Fruit fly (Drosophila melanogaster) whole organism, embryonic: ENCODE data around the gene CG32369.

Experiments
- CG1024 ChIP-seq: fragments of 200-800 bp; sonication (Bioruptor generic); IDR thresholded peaks from 2 replicates; pipeline ENCODE4 v1.3.6; 2022; ENCODE audit warnings: missing biosample characterization, missing genetic modification characterization
- CG10321 ChIP-seq: fragments of 200-800 bp; sonication (Bioruptor generic); IDR thresholded peaks from 2 replicates; pipeline ENCODE4 v1.3.6; 2022; ENCODE audit warnings: missing biosample characterization, missing genetic modification characterization
- CG10366 ChIP-seq: fragments of 200-800 bp; sonication (Bioruptor generic); IDR thresholded peaks from 2 replicates; pipeline ENCODE4 v1.3.6; 2022; ENCODE audit warnings: missing biosample characterization, missing genetic modification characterization
- CG12219 ChIP-seq: fragments of 200-800 bp; sonication (Bioruptor generic); optimal IDR thresholded peaks from 3 replicates; lab custom pipeline; 2018; ENCODE audit warnings: missing biosample characterization, mild to moderate bottlenecking, missing genetic modification characterization
- CG12769 ChIP-seq: fragments of 200-800 bp; sonication (Bioruptor generic); optimal IDR thresholded peaks from 2 replicates; lab custom pipeline; 2019; ENCODE audit warnings: missing biosample characterization, mild to moderate bottlenecking, missing genetic modification characterization, moderate library complexity
- CG13123 ChIP-seq: fragments of 200-800 bp; sonication (Bioruptor generic); optimal IDR thresholded peaks from 2 replicates; lab custom pipeline; 2016; ENCODE audit warnings: missing biosample characterization, missing genetic modification characterization
- CG17186 ChIP-seq: fragments of 200-800 bp; sonication (Bioruptor generic); optimal IDR thresholded peaks from 3 replicates; lab custom pipeline; 2017; ENCODE audit warnings: missing biosample characterization, missing genetic modification reagents, missing genetic modification characterization
- CG17802 ChIP-seq: fragments of 200-800 bp; sonication (Bioruptor generic); optimal IDR thresholded peaks from 2 replicates; lab custom pipeline; 2018; ENCODE audit warnings: missing biosample characterization, mild to moderate bottlenecking, missing genetic modification characterization, moderate library complexity
- CG2678 ChIP-seq: fragments of 200-800 bp; sonication (Bioruptor generic); optimal IDR thresholded peaks from 3 replicates; lab custom pipeline; 2019; ENCODE audit warnings: missing biosample characterization, mild to moderate bottlenecking, missing genetic modification characterization, moderate library complexity
- CG31388 ChIP-seq: fragments of 200-800 bp; sonication (Bioruptor generic); optimal IDR thresholded peaks from 2 replicates; lab custom pipeline; 2016; ENCODE audit warnings: missing biosample characterization, missing genetic modification characterization
- CG32772 ChIP-seq: fragments of 200-800 bp; sonication (Bioruptor generic); IDR thresholded peaks from 2 replicates; pipeline ENCODE4 v1.3.6; 2022; ENCODE audit warnings: missing biosample characterization, missing genetic modification characterization
- CG3281 ChIP-seq: fragments of 200-800 bp; sonication (Bioruptor generic); optimal IDR thresholded peaks from 3 replicates; lab custom pipeline; 2017; ENCODE audit warnings: missing biosample characterization, mild to moderate bottlenecking, missing genetic modification characterization
- CG34376 ChIP-seq: fragments of 200-800 bp; sonication (Bioruptor generic); optimal IDR thresholded peaks from 2 replicates; lab custom pipeline; 2018; ENCODE audit warnings: missing biosample characterization, mild to moderate bottlenecking, missing genetic modification characterization
- CG4617 ChIP-seq: fragments of 200-800 bp; sonication (Bioruptor generic); optimal IDR thresholded peaks from 3 replicates; lab custom pipeline; 2016; ENCODE audit warnings: missing biosample characterization, missing genetic modification characterization, borderline replicate concordance
- CG6765 ChIP-seq: fragments of 200-800 bp; sonication (Bioruptor generic); optimal IDR thresholded peaks from 3 replicates; lab custom pipeline; 2017; ENCODE audit warnings: missing biosample characterization, mild to moderate bottlenecking, missing genetic modification characterization
- CG7987 ChIP-seq: fragments of 200-800 bp; sonication (Bioruptor generic); optimal IDR thresholded peaks from 2 replicates; lab custom pipeline; 2018; ENCODE audit warnings: missing biosample characterization, mild to moderate bottlenecking, missing genetic modification characterization, moderate library complexity
- CG8359 ChIP-seq: fragments of 200-800 bp; sonication (Bioruptor generic); optimal IDR thresholded peaks from 2 replicates; lab custom pipeline; 2017; ENCODE audit warnings: missing biosample characterization, mild to moderate bottlenecking, missing genetic modification characterization, borderline replicate concordance
- CG9797 ChIP-seq: fragments of 200-800 bp; sonication (Bioruptor generic); optimal IDR thresholded peaks from 3 replicates; lab custom pipeline; 2018; ENCODE audit warnings: missing biosample characterization, mild to moderate bottlenecking, missing genetic modification characterization
- D ChIP-seq, 2 experiments: fragments of 200-800 bp in 1 of 2; fragments of >200 bp in 1 of 2; sonication (Bioruptor generic) in 1 of 2; optimal IDR thresholded peaks; 2 replicates in 1 of 2; 3 replicates in 1 of 2; lab custom pipeline; 2017; ENCODE audit warnings: mild to moderate bottlenecking in 1 of 2, missing biosample characterization in 1 of 2, missing genetic modification characterization in 1 of 2, missing genetic modification reagents in 1 of 2
- Doc3 ChIP-seq: fragments of 200-800 bp; sonication (Bioruptor generic); IDR thresholded peaks from 3 replicates; pipeline ENCODE4 v1.3.6; 2022; ENCODE audit warnings: missing biosample characterization, missing genetic modification characterization; ENCODE audit not compliant: partially characterized antibody
- ERR ChIP-seq: fragments of 200-800 bp; sonication (Bioruptor generic); optimal IDR thresholded peaks from 2 replicates; lab custom pipeline; 2016; ENCODE audit warnings: missing biosample characterization, missing genetic modification characterization
- Ets65A ChIP-seq: fragments of 200-800 bp; sonication (Bioruptor generic); peaks from one replicate; lab custom pipeline; 2016; ENCODE audit warnings: missing biosample characterization, missing genetic modification characterization
- Fer1 ChIP-seq: fragments of 200-800 bp; sonication (Bioruptor generic); optimal IDR thresholded peaks from 2 replicates; lab custom pipeline; 2017; ENCODE audit warnings: missing biosample characterization, mild to moderate bottlenecking, missing genetic modification characterization
- HLHmδ ChIP-seq: fragments of 200-800 bp; sonication (Bioruptor generic); optimal IDR thresholded peaks from 2 replicates; lab custom pipeline; 2018; ENCODE audit warnings: missing biosample characterization, mild to moderate bottlenecking, missing genetic modification characterization, moderate library complexity
- Lpt ChIP-seq: fragments of >200 bp; optimal IDR thresholded peaks from 2 replicates; lab custom pipeline; 2018; ENCODE audit warnings: missing biosample characterization, missing genetic modification characterization
- MESR4 ChIP-seq: fragments of 200-800 bp; sonication (Bioruptor generic); optimal IDR thresholded peaks from 2 replicates; lab custom pipeline; 2018; ENCODE audit warnings: missing biosample characterization, mild to moderate bottlenecking, missing genetic modification characterization, moderate library complexity
- Neu2 ChIP-seq: fragments of 200-800 bp; sonication (Bioruptor generic); optimal IDR thresholded peaks from 3 replicates; lab custom pipeline; 2016; ENCODE audit warnings: missing biosample characterization, missing genetic modification characterization, borderline replicate concordance
- Nf-YA ChIP-seq: fragments of 200-800 bp; sonication (Bioruptor generic); IDR thresholded peaks from 2 replicates; pipeline ENCODE4 v1.3.6; 2022; ENCODE audit warnings: missing biosample characterization, missing genetic modification characterization
- Oaz ChIP-seq: fragments of 200-800 bp; sonication (Bioruptor generic); IDR thresholded peaks from 2 replicates; pipeline ENCODE4 v1.3.6; 2022; ENCODE audit warnings: missing biosample characterization, missing genetic modification characterization
- Scr ChIP-seq: fragments of 200-800 bp; sonication (Bioruptor generic); IDR thresholded peaks from 2 replicates; pipeline ENCODE4 v1.3.6; 2022; ENCODE audit warnings: missing biosample characterization, missing genetic modification characterization; ENCODE audit not compliant: partially characterized antibody
- Sin3A ChIP-seq: fragments of >200 bp; optimal IDR thresholded peaks from 2 replicates; lab custom pipeline; 2018
- al ChIP-seq: fragments of 200-800 bp; sonication (Bioruptor generic); IDR thresholded peaks from 2 replicates; pipeline ENCODE4 v1.3.6; 2022; ENCODE audit warnings: missing biosample characterization, missing genetic modification characterization
- ash1 ChIP-seq: fragments of 200-800 bp; sonication (Bioruptor generic); optimal IDR thresholded peaks from 2 replicates; lab custom pipeline; 2018; ENCODE audit warnings: missing biosample characterization, mild to moderate bottlenecking, missing genetic modification characterization
- bab2 ChIP-seq: fragments of 200-800 bp; sonication (Bioruptor generic); optimal IDR thresholded peaks from 2 replicates; lab custom pipeline; 2016; ENCODE audit warnings: missing biosample characterization, missing genetic modification characterization
- br ChIP-seq: fragments of >200 bp; optimal IDR thresholded peaks from 2 replicates; lab custom pipeline; 2017
- chinmo ChIP-seq: fragments of 200-800 bp; sonication (Bioruptor generic); IDR thresholded peaks from 4 replicates; pipeline ENCODE4 v1.3.6; 2022; ENCODE audit warnings: missing biosample characterization, missing genetic modification characterization; ENCODE audit not compliant: partially characterized antibody
- chm ChIP-seq: fragments of 200-800 bp; sonication (Bioruptor generic); IDR thresholded peaks from 2 replicates; pipeline ENCODE4 v1.3.6; 2022; ENCODE audit warnings: missing biosample characterization, missing genetic modification characterization
- dpn ChIP-seq, 2 experiments: fragments of 200-800 bp; sonication (Bioruptor generic); optimal IDR thresholded peaks; 3 replicates each; lab custom pipeline; 2016; ENCODE audit warnings: missing biosample characterization in 2 of 2, missing genetic modification characterization in 2 of 2
- en ChIP-seq: fragments of 200-800 bp; sonication (Bioruptor generic); optimal IDR thresholded peaks from 2 replicates; lab custom pipeline; 2016; ENCODE audit warnings: missing biosample characterization, missing genetic modification characterization
- grau ChIP-seq: fragments of 200-800 bp; optimal IDR thresholded peaks from 3 replicates; lab custom pipeline; 2019; ENCODE audit warnings: missing biosample characterization, mild to moderate bottlenecking, missing genetic modification characterization, moderate library complexity
- grn ChIP-seq: fragments of 200-800 bp; sonication (Bioruptor generic); optimal IDR thresholded peaks from 3 replicates; lab custom pipeline; 2017; ENCODE audit warnings: missing biosample characterization, missing genetic modification characterization
- kah ChIP-seq: fragments of 200-800 bp; sonication (Bioruptor generic); optimal IDR thresholded peaks from 2 replicates; lab custom pipeline; 2018; ENCODE audit warnings: missing biosample characterization, mild to moderate bottlenecking, missing genetic modification characterization
- luna ChIP-seq: fragments of 200-800 bp; sonication (Bioruptor generic); optimal IDR thresholded peaks from 2 replicates; lab custom pipeline; 2016; ENCODE audit warnings: missing biosample characterization, missing genetic modification characterization
- maf-S ChIP-seq: fragments of 200-800 bp; sonication (Bioruptor generic); optimal IDR thresholded peaks from 2 replicates; lab custom pipeline; 2016; ENCODE audit warnings: missing biosample characterization, missing genetic modification characterization
- nerfin-1 ChIP-seq: fragments of 200-800 bp; sonication (Bioruptor generic); optimal IDR thresholded peaks from 3 replicates; lab custom pipeline; 2019; ENCODE audit warnings: missing biosample characterization, mild to moderate bottlenecking, missing genetic modification characterization, moderate library complexity
- nmo ChIP-seq: fragments of 200-800 bp; sonication (Bioruptor generic); optimal IDR thresholded peaks from 2 replicates; lab custom pipeline; 2018; ENCODE audit warnings: missing biosample characterization, mild to moderate bottlenecking, missing genetic modification characterization, moderate library complexity
- scrt ChIP-seq: fragments of 200-800 bp; sonication (Bioruptor generic); optimal IDR thresholded peaks from 2 replicates; lab custom pipeline; 2018; ENCODE audit warnings: missing biosample characterization, mild to moderate bottlenecking, missing genetic modification characterization, moderate library complexity
- shn ChIP-seq: fragments of 200-800 bp; sonication (Bioruptor generic); optimal IDR thresholded peaks from 3 replicates; lab custom pipeline; 2016; ENCODE audit warnings: missing biosample characterization, missing genetic modification characterization
- sob ChIP-seq: fragments of 200-800 bp; sonication (Bioruptor generic); IDR thresholded peaks from 2 replicates; pipeline ENCODE4 v1.3.6; 2022; ENCODE audit warnings: missing biosample characterization, missing genetic modification characterization
- ssp ChIP-seq: fragments of 200-800 bp; sonication (Bioruptor generic); IDR thresholded peaks from 2 replicates; pipeline ENCODE4 v1.3.6; 2022; ENCODE audit warnings: missing biosample characterization, missing genetic modification characterization
- vfl ChIP-seq: fragments of 200-800 bp; sonication (Bioruptor generic); optimal IDR thresholded peaks from 2 replicates; lab custom pipeline; 2016; ENCODE audit warnings: missing biosample characterization, missing genetic modification characterization

CG32369 gene

DNA sequence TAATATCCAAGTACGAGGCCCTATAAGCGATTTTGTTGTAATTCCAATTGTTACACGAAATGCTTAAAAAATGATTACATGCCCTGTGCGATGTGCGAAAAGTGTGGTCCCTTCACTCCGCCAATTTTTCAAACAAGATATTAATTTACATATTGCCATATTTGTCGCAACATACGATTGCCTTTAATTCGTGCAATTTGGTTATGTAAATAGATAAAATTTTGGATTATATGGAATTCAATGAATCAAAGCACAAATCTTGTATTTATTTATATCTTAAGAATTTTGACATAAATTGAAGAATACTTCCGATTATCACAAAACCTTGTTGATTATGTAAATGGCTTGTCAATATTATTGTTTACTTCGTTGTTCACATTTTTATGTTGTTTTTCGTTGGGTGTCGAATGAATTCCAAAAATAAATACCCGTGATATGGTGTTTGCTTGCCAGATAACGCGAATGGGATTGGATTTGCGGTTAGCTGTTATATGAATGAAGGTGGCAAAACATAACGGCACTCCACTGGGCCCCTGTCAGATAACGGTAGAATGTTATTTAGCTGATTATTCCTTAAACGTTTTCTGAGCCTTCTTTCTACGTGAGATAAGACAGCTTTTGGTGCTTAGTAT, 27.5 kb downstream of the CG32369 start (continued):
- TF ChIP-seq grau (tag; lab: Kevin White, UChicago) (no peak), Scr (no peak), CG10366 (GFP tag; lab: Robert Waterston, UW) (no peak), CG4617 (no peak), CG9797 (GFP tag; lab: Kevin White, UChicago) (no peak), al (no peak), CG7987 (GFP tag; lab: Kevin White, UChicago) (peak; percentile 38), CG12769 (tag; lab: Kevin White, UChicago) (peak; percentile 62), ash1 (GFP tag; lab: Kevin White, UChicago) (no peak), nerfin-1 (tag; lab: Kevin White, UChicago) (no peak), shn (GFP tag; lab: Kevin White, UChicago) (no peak), Neu2 (GFP tag; lab: Kevin White, UChicago) (no peak), MESR4 (GFP tag; lab: Kevin White, UChicago) (no peak), CG6765 (peak; percentile 4), br (lab: Kevin White, UChicago) (no peak), Nf-YA (GFP tag; lab: Robert Waterston, UW) (no peak), HLHmδ (GFP tag; lab: Kevin White, UChicago) (no peak), maf-S (no peak), CG34376 (GFP tag; lab: Kevin White, UChicago) (peak; percentile 52), vfl (GFP tag; lab: Kevin White, UChicago) (no peak), CG8359 (GFP tag; lab: Kevin White, UChicago) (no peak), CG10321 (GFP tag; lab: Robert Waterston, UW) (no peak), CG2678 (no peak), CG17186 (GFP tag; lab: Kevin White, UChicago) (no peak), ERR (no peak), nmo (GFP tag; lab: Kevin White, UChicago) (no peak), D (optimal IDR thresholded peaks at IDR 0.05; lab: Kevin White, UChicago) (no peak), D (GFP tag; optimal IDR thresholded peaks at IDR 0.05; lab: Kevin White, UChicago) (no peak), ssp (GFP tag; lab: Robert Waterston, UW) (no peak), Ets65A (no peak), bab2 (GFP tag; lab: Kevin White, UChicago) (no peak), kah (GFP tag; lab: Kevin White, UChicago) (no peak), Fer1 (GFP tag; lab: Kevin White, UChicago) (peak; percentile 66), Doc3 (GFP tag; lab: Robert Waterston, UW) (no peak), CG31388 (GFP tag; lab: Kevin White, UChicago) (no peak), grn (peak; percentile 24), sob (GFP tag; lab: Robert Waterston, UW) (peak; percentile 62; the same call in 1 of the 2 replicates), chinmo (GFP tag; lab: Robert Waterston, UW) (no peak), CG13123 (GFP tag; lab: Kevin White, UChicago) (no peak), dpn (GFP tag; optimal IDR thresholded peaks at IDR 0.05; lab: Kevin White, UChicago) (no peak), Sin3A (no peak), CG3281 (no peak), CG12219 (GFP tag; lab: Kevin White, UChicago) (peak; percentile 1), CG1024 (no peak), luna (GFP tag; lab: Kevin White, UChicago) (no peak), Lpt (GFP tag; lab: Kevin White, UChicago) (no peak), CG32772 (GFP tag; lab: Robert Waterston, UW) (no peak), chm (GFP tag; lab: Robert Waterston, UW) (no peak), scrt (GFP tag; lab: Kevin White, UChicago) (peak; percentile 36), CG17802 (no peak), Oaz (GFP tag; lab: Robert Waterston, UW) (no peak), en (GFP tag; lab: Kevin White, UChicago) (no peak)
